Fruit fly (Drosophila melanogaster) whole organism, embryonic: ENCODE results near the gene CG31174.

ENCODE experiments used
- Blimp-1 ChIP-seq: fragments of 200-800 bp; sonication (Bioruptor generic); optimal IDR thresholded peaks from 3 replicates; lab custom pipeline; 2018; ENCODE audit warnings: missing biosample characterization, missing genetic modification characterization, mild to moderate bottlenecking, moderate library complexity, missing genetic modification reagents
- CG10267 ChIP-seq: fragments of 200-800 bp; sonication (Bioruptor generic); optimal IDR thresholded peaks from 2 replicates; lab custom pipeline; 2018; ENCODE audit warnings: missing biosample characterization, mild to moderate bottlenecking, missing genetic modification characterization, moderate library complexity
- CG11398 ChIP-seq: fragments of 200-800 bp; sonication (Bioruptor generic); optimal IDR thresholded peaks from 2 replicates; lab custom pipeline; 2016; ENCODE audit warnings: missing biosample characterization, missing genetic modification characterization
- CG11456 ChIP-seq: fragments of 200-800 bp; sonication (Bioruptor generic); IDR thresholded peaks from 3 replicates; pipeline ENCODE4 v1.3.6; 2022; ENCODE audit warnings: missing biosample characterization, missing genetic modification characterization
- CG12659 ChIP-seq: fragments of 200-800 bp; sonication (Bioruptor generic); optimal IDR thresholded peaks from 3 replicates; lab custom pipeline; 2017; ENCODE audit warnings: mild to moderate bottlenecking, missing biosample characterization, missing genetic modification reagents, missing genetic modification characterization
- CG13123 ChIP-seq: fragments of 200-800 bp; sonication (Bioruptor generic); optimal IDR thresholded peaks from 2 replicates; lab custom pipeline; 2016; ENCODE audit warnings: missing biosample characterization, missing genetic modification characterization
- CG13296 ChIP-seq: fragments of 200-800 bp; sonication (Bioruptor generic); optimal IDR thresholded peaks from 3 replicates; lab custom pipeline; 2018; ENCODE audit warnings: missing biosample characterization, mild to moderate bottlenecking, missing genetic modification characterization
- CG13894 ChIP-seq: fragments of 200-800 bp; sonication (Bioruptor generic); optimal IDR thresholded peaks from 3 replicates; lab custom pipeline; 2018; ENCODE audit warnings: missing biosample characterization, mild to moderate bottlenecking, missing genetic modification characterization, moderate library complexity
- CG14667 ChIP-seq: fragments of 200-800 bp; sonication (Bioruptor generic); IDR thresholded peaks from 2 replicates; pipeline ENCODE4 v1.3.6; 2022; ENCODE audit warnings: missing biosample characterization, missing genetic modification characterization
- CG17186 ChIP-seq: fragments of 200-800 bp; sonication (Bioruptor generic); optimal IDR thresholded peaks from 3 replicates; lab custom pipeline; 2017; ENCODE audit warnings: missing biosample characterization, missing genetic modification reagents, missing genetic modification characterization
- CG17385 ChIP-seq: fragments of 200-800 bp; sonication (Bioruptor generic); optimal IDR thresholded peaks from 3 replicates; lab custom pipeline; 2018; ENCODE audit warnings: missing biosample characterization, mild to moderate bottlenecking, missing genetic modification characterization
- CG17802 ChIP-seq: fragments of 200-800 bp; sonication (Bioruptor generic); optimal IDR thresholded peaks from 2 replicates; lab custom pipeline; 2018; ENCODE audit warnings: missing biosample characterization, mild to moderate bottlenecking, missing genetic modification characterization, moderate library complexity
- CG2120 ChIP-seq: fragments of 200-800 bp; sonication (Bioruptor generic); optimal IDR thresholded peaks from 3 replicates; lab custom pipeline; 2016; ENCODE audit warnings: missing biosample characterization, missing genetic modification characterization
- CG30403 ChIP-seq: fragments of 200-800 bp; sonication (Bioruptor generic); optimal IDR thresholded peaks from 3 replicates; lab custom pipeline; 2016; ENCODE audit warnings: missing biosample characterization, missing genetic modification characterization
- CG33213 ChIP-seq: fragments of 200-800 bp; sonication (Bioruptor generic); optimal IDR thresholded peaks from 3 replicates; lab custom pipeline; 2016; ENCODE audit warnings: missing biosample characterization, missing genetic modification characterization
- CG7745 ChIP-seq: fragments of 200-800 bp; sonication (Bioruptor generic); optimal IDR thresholded peaks from 2 replicates; lab custom pipeline; 2018; ENCODE audit warnings: missing biosample characterization, mild to moderate bottlenecking, missing genetic modification characterization, moderate library complexity
- CG7928 ChIP-seq: fragments of 200-800 bp; sonication (Bioruptor generic); optimal IDR thresholded peaks from 2 replicates; lab custom pipeline; 2017; ENCODE audit warnings: missing biosample characterization, mild to moderate bottlenecking, missing genetic modification characterization
- CG7987 ChIP-seq: fragments of 200-800 bp; sonication (Bioruptor generic); optimal IDR thresholded peaks from 2 replicates; lab custom pipeline; 2018; ENCODE audit warnings: missing biosample characterization, mild to moderate bottlenecking, missing genetic modification characterization, moderate library complexity
- CG8924 ChIP-seq: fragments of 200-800 bp; optimal IDR thresholded peaks from 3 replicates; lab custom pipeline; 2019; ENCODE audit warnings: missing biosample characterization, mild to moderate bottlenecking, missing genetic modification characterization, moderate library complexity
- CG9215 ChIP-seq: fragments of 200-800 bp; sonication (Bioruptor generic); IDR thresholded peaks from 2 replicates; pipeline ENCODE4 v1.3.6; 2022; ENCODE audit warnings: missing biosample characterization, missing genetic modification characterization
- CG9609 ChIP-seq: fragments of 200-800 bp; sonication (Bioruptor generic); optimal IDR thresholded peaks from 3 replicates; lab custom pipeline; 2016; ENCODE audit warnings: missing biosample characterization, missing genetic modification characterization
- CHES-1-like ChIP-seq: fragments of 200-800 bp; sonication (Bioruptor generic); optimal IDR thresholded peaks from 2 replicates; lab custom pipeline; 2016; ENCODE audit warnings: missing biosample characterization, missing genetic modification characterization
- E2f1 ChIP-seq: fragments of 200-800 bp; sonication (Bioruptor generic); IDR thresholded peaks from 2 replicates; pipeline ENCODE4 v1.3.6; 2022; ENCODE audit warnings: missing biosample characterization, missing genetic modification characterization
- Eip74EF ChIP-seq, 2 experiments: fragments of 200-800 bp in 1 of 2; fragments of >200 bp in 1 of 2; sonication (Bioruptor generic) in 1 of 2; optimal IDR thresholded peaks; 2 replicates each; lab custom pipeline; 2017 to 2019; ENCODE audit warnings: missing biosample characterization in 2 of 2, missing genetic modification characterization in 2 of 2, mild to moderate bottlenecking in 1 of 2, moderate library complexity in 1 of 2
- Hey ChIP-seq: fragments of 200-800 bp; sonication (Bioruptor generic); optimal IDR thresholded peaks from 3 replicates; lab custom pipeline; 2018; ENCODE audit warnings: missing biosample characterization, mild to moderate bottlenecking, missing genetic modification characterization
- MBD-R2 ChIP-seq: fragments of 200-800 bp; sonication (Bioruptor generic); IDR thresholded peaks from 2 replicates; pipeline ENCODE4 v1.3.6; 2022; ENCODE audit warnings: missing biosample characterization, missing genetic modification characterization
- Mad ChIP-seq: fragments of 200-800 bp; sonication (Bioruptor generic); optimal IDR thresholded peaks from 2 replicates; lab custom pipeline; 2016; ENCODE audit warnings: missing biosample characterization, missing genetic modification characterization
- NfI ChIP-seq: fragments of 200-800 bp; sonication (Bioruptor generic); optimal IDR thresholded peaks from 3 replicates; lab custom pipeline; 2018; ENCODE audit warnings: missing biosample characterization, mild to moderate bottlenecking, missing genetic modification characterization, moderate library complexity
- Rx ChIP-seq: fragments of 200-800 bp; sonication (Bioruptor generic); IDR thresholded peaks from 2 replicates; pipeline ENCODE4 v1.3.6; 2022; ENCODE audit warnings: missing biosample characterization, missing genetic modification characterization
- Side ChIP-seq: fragments of 200-800 bp; sonication (Bioruptor generic); optimal IDR thresholded peaks from 2 replicates; lab custom pipeline; 2016; ENCODE audit warnings: missing biosample characterization, missing genetic modification characterization
- Stat92E ChIP-seq, 3 experiments: fragments of >200 bp in 2 of 3; fragments of 200-800 bp in 1 of 3; sonication (Bioruptor generic) in 1 of 3; optimal IDR thresholded peaks; 2 replicates each; lab custom pipeline; 2017 to 2019; ENCODE audit warnings: missing biosample characterization in 3 of 3, missing genetic modification characterization in 3 of 3, mild to moderate bottlenecking in 1 of 3, moderate library complexity in 1 of 3
- Usf ChIP-seq: fragments of 200-800 bp; sonication (Bioruptor generic); optimal IDR thresholded peaks from 2 replicates; lab custom pipeline; 2017; ENCODE audit warnings: missing genotype, missing biosample characterization, missing genetic modification characterization
- cad ChIP-seq: fragments of >200 bp; optimal IDR thresholded peaks from 2 replicates; lab custom pipeline; 2017; ENCODE audit warnings: missing biosample characterization, missing genetic modification characterization
- gfzf ChIP-seq: fragments of 200-800 bp; sonication (Bioruptor generic); optimal IDR thresholded peaks from 2 replicates; lab custom pipeline; 2016; ENCODE audit warnings: missing biosample characterization, mild to moderate bottlenecking, missing genetic modification characterization, moderate library complexity
- her ChIP-seq: fragments of 200-800 bp; sonication (Bioruptor generic); optimal IDR thresholded peaks from 2 replicates; lab custom pipeline; 2016; ENCODE audit warnings: missing biosample characterization, missing genetic modification characterization
- hkb ChIP-seq, 2 experiments: fragments of 200-800 bp in 1 of 2; fragments of >200 bp in 1 of 2; sonication (Bioruptor generic) in 1 of 2; IDR thresholded peaks in 1 of 2; optimal IDR thresholded peaks in 1 of 2; 2 replicates each; pipeline versions ENCODE4 v1.3.6 to Lab custom; 2017 to 2022; ENCODE audit warnings: missing biosample characterization in 1 of 2, missing genetic modification characterization in 1 of 2
- jing ChIP-seq: fragments of 200-800 bp; sonication (Bioruptor generic); optimal IDR thresholded peaks from 2 replicates; lab custom pipeline; 2018; ENCODE audit warnings: missing biosample characterization, mild to moderate bottlenecking, missing genetic modification characterization
- nom ChIP-seq: fragments of 200-800 bp; sonication (Bioruptor generic); optimal IDR thresholded peaks from 2 replicates; lab custom pipeline; 2017; ENCODE audit warnings: missing biosample characterization, missing genetic modification characterization, mild to moderate bottlenecking, moderate library complexity, missing genetic modification reagents
- pb ChIP-seq: fragments of 200-800 bp; sonication (Bioruptor generic); optimal IDR thresholded peaks from 3 replicates; lab custom pipeline; 2016; ENCODE audit warnings: missing biosample characterization, missing genetic modification characterization
- pita ChIP-seq: fragments of 200-800 bp; sonication (Bioruptor generic); optimal IDR thresholded peaks from 2 replicates; lab custom pipeline; 2017; ENCODE audit warnings: missing biosample characterization, mild to moderate bottlenecking, missing genetic modification characterization
- repo ChIP-seq: fragments of 200-800 bp; sonication (Bioruptor generic); optimal IDR thresholded peaks from 2 replicates; lab custom pipeline; 2016; ENCODE audit warnings: missing biosample characterization, missing genetic modification characterization
- run ChIP-seq: fragments of 200-800 bp; sonication (Bioruptor generic); optimal IDR thresholded peaks from 3 replicates; lab custom pipeline; 2018; ENCODE audit warnings: missing biosample characterization, mild to moderate bottlenecking, missing genetic modification characterization
- sr ChIP-seq: fragments of 200-800 bp; sonication (Bioruptor generic); IDR thresholded peaks from 3 replicates; pipeline ENCODE4 v1.3.6; 2022; ENCODE audit warnings: missing biosample characterization, missing genetic modification characterization
- stwl ChIP-seq: fragments of 200-800 bp; sonication (Bioruptor generic); optimal IDR thresholded peaks from 3 replicates; lab custom pipeline; 2018; ENCODE audit warnings: missing biosample characterization, mild to moderate bottlenecking, missing genetic modification characterization, moderate library complexity
- tll ChIP-seq, 2 experiments: fragments of 200-800 bp in 1 of 2; fragments of >200 bp in 1 of 2; sonication (Bioruptor generic) in 1 of 2; optimal IDR thresholded peaks; 2 replicates each; lab custom pipeline; 2017 to 2019; ENCODE audit warnings: missing biosample characterization in 2 of 2, missing genetic modification characterization in 2 of 2, mild to moderate bottlenecking in 1 of 2, moderate library complexity in 1 of 2
- tup ChIP-seq: fragments of 200-800 bp; sonication (Bioruptor generic); optimal IDR thresholded peaks from 2 replicates; lab custom pipeline; 2016; ENCODE audit warnings: missing biosample characterization, mild to moderate bottlenecking, missing genetic modification characterization, moderate library complexity
- unc-4 ChIP-seq: fragments of 200-800 bp; sonication (Bioruptor generic); IDR thresholded peaks from 2 replicates; pipeline ENCODE4 v1.3.6; 2022; ENCODE audit warnings: missing biosample characterization, missing genetic modification characterization; ENCODE audit not compliant: partially characterized antibody

CG31174 gene

DNA sequence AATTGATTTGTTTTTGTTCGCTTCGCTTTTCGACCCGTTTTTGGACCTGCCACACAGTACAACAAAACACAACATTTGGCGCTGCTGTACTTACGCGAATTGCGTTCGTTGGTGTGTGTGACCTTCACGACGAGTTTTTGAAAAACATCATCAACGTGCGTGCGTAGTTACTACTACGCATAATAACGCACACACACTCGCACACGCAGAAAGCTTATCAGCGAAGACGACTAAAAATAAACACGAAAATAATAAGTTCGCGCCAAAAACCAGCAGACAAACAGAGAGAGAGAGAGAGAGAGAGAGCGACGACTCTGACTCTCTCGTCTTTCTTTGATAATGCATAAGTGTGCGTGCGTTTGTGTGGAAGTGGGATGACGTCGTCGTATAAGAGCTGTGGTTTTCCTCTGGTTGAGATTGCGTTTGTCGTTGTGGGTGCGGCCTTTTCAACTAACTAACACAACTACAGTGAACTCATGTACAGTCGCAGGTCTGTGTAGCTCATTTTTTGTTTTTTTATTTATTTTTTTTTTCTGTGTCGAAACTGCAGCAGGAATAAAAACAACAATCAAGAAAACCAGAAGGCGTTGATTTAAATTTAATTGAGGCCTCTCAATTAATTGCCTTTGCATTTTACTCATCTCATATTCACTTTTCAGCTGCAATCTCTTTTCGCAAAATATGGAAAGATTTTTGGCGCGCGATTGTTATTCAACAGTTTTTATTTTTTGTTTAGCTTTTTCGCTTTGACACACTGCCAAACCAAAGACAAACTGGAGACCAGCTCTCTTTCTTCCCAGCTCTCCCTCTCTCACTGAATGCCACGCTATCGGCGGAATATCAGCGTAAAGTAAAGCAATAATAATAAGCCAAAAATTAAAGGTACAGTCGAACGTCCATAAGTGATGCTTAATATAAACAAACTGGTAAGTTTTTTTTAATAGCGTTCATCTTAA lies 15.4 kb downstream of the CG31174 start (continued):
- TF ChIP-seq Eip74EF (GFP tag; optimal IDR thresholded peaks at IDR 0.05; lab: Kevin White, UChicago) = no peak
- no peak for TF ChIP-seq CG7928 (GFP tag; lab: Kevin White, UChicago)
- TF ChIP-seq E2f1 (GFP tag; lab: Robert Waterston, UW) = peak; percentile 69; the same call in 1 of the 2 replicates
- TF ChIP-seq Stat92E (GFP tag; optimal IDR thresholded peaks at IDR 0.05; lab: Kevin White, UChicago) = peak in 1 of 3 experiments; percentile 79
- peak; percentile 30 for TF ChIP-seq CG17802 (tag; lab: Kevin White, UChicago)
- peak; percentile 18 for TF ChIP-seq CG2120
- no peak for TF ChIP-seq pb (GFP tag; lab: Kevin White, UChicago)
- no peak for TF ChIP-seq CG17186 (GFP tag; lab: Kevin White, UChicago)
- no peak for TF ChIP-seq CG30403 (GFP tag; lab: Kevin White, UChicago)
- TF ChIP-seq her (GFP tag; lab: Kevin White, UChicago) = peak; percentile 23
- TF ChIP-seq cad (GFP tag; lab: Kevin White, UChicago) = no peak
- peak; percentile 8 for TF ChIP-seq run (tag; lab: Kevin White, UChicago)
- TF ChIP-seq Usf (GFP tag; lab: Kevin White, UChicago) = no peak
- TF ChIP-seq tll (GFP tag; optimal IDR thresholded peaks at IDR 0.05; lab: Kevin White, UChicago) = no peak
- TF ChIP-seq gfzf (GFP tag; lab: Kevin White, UChicago) = no peak
- TF ChIP-seq Rx (GFP tag; lab: Robert Waterston, UW) = no peak
- peak; percentile 89 for TF ChIP-seq nom (GFP tag; lab: Kevin White, UChicago)
- TF ChIP-seq CG7745 (tag; lab: Kevin White, UChicago) = peak; percentile 9
- TF ChIP-seq CG11398 (GFP tag; lab: Kevin White, UChicago) = no peak
- TF ChIP-seq stwl (tag; lab: Kevin White, UChicago) = no peak
- no peak for TF ChIP-seq MBD-R2 (GFP tag; lab: Robert Waterston, UW)
- TF ChIP-seq CG17385 (GFP tag; lab: Kevin White, UChicago) = peak; percentile 21
- TF ChIP-seq Hey (tag; lab: Kevin White, UChicago) = peak; percentile 53
- TF ChIP-seq CG11456 (GFP tag; lab: Robert Waterston, UW) = no peak
- no peak for TF ChIP-seq CG14667 (GFP tag; lab: Robert Waterston, UW)
- TF ChIP-seq CG8924 (tag; lab: Kevin White, UChicago) = no peak
- TF ChIP-seq Blimp-1 (GFP tag; lab: Kevin White, UChicago) = peak; percentile 11
- no peak for TF ChIP-seq pita (GFP tag; lab: Kevin White, UChicago)
- no peak for TF ChIP-seq CG9609
- peak; percentile 34; the same call in 1 of the 2 replicates for TF ChIP-seq unc-4 (GFP tag; lab: Robert Waterston, UW)
- TF ChIP-seq repo (GFP tag; lab: Kevin White, UChicago) = no peak
- TF ChIP-seq CG12659 (GFP tag; lab: Kevin White, UChicago) = no peak
- TF ChIP-seq NfI = no peak
- no peak for TF ChIP-seq CG9215
- TF ChIP-seq CG10267 (tag; lab: Kevin White, UChicago) = no peak
- TF ChIP-seq CHES-1-like = peak; percentile 47
- TF ChIP-seq tup (GFP tag; lab: Kevin White, UChicago) = no peak
- TF ChIP-seq sr (GFP tag; lab: Robert Waterston, UW) = no peak
- no peak for TF ChIP-seq jing (GFP tag; lab: Kevin White, UChicago)
- peak; percentile 66 for TF ChIP-seq CG7987 (GFP tag; lab: Kevin White, UChicago)
- TF ChIP-seq CG33213 (GFP tag; lab: Kevin White, UChicago) = no peak
- no peak for TF ChIP-seq hkb (optimal IDR thresholded peaks at IDR 0.05; lab: Kevin White, UChicago)
- no peak for TF ChIP-seq hkb (GFP tag; IDR thresholded peaks at IDR 0.05; lab: Robert Waterston, UW)
- no peak for TF ChIP-seq Mad (GFP tag; lab: Kevin White, UChicago)
- TF ChIP-seq CG13296 (GFP tag; lab: Kevin White, UChicago) = peak; percentile 15
- TF ChIP-seq CG13123 (GFP tag; lab: Kevin White, UChicago) = no peak
- peak; percentile 76 for TF ChIP-seq CG13894 (tag; lab: Kevin White, UChicago)
- no peak for TF ChIP-seq Side (GFP tag; lab: Kevin White, UChicago)
